Worm (Caenorhabditis elegans) whole organism, late embryonic: ENCODE data around the gene C06E2.1.

Experiments used
- C08G9.2 ChIP-seq: sonication (generic microtip); optimal IDR thresholded peaks from 2 replicates; lab custom pipeline; 2016; ENCODE audit warnings: mild to moderate bottlenecking, missing genetic modification characterization, moderate library complexity, missing compliant biosample characterization
- C38D4.7 ChIP-seq: fragments of 200-800 bp; sonication (Bioruptor generic); optimal IDR thresholded peaks from 2 replicates; lab custom pipeline; 2018; ENCODE audit warnings: mild to moderate bottlenecking, missing genetic modification characterization, moderate library complexity, missing compliant biosample characterization
- F13H6.1 ChIP-seq: sonication (generic microtip); optimal IDR thresholded peaks from 2 replicates; lab custom pipeline; 2016; ENCODE audit warnings: missing genetic modification characterization, missing compliant biosample characterization
- K02D7.2 ChIP-seq: sonication (generic microtip); optimal IDR thresholded peaks from 2 replicates; lab custom pipeline; 2017; ENCODE audit warnings: mild to moderate bottlenecking, missing genetic modification characterization, missing compliant biosample characterization
- T23F11.4 ChIP-seq: fragments of 200-800 bp; sonication (Bioruptor generic); optimal IDR thresholded peaks from 2 replicates; lab custom pipeline; 2018; ENCODE audit warnings: mild to moderate bottlenecking, missing genetic modification characterization, missing compliant biosample characterization
- Y22D7AL.16 ChIP-seq: sonication (generic microtip); optimal IDR thresholded peaks from 2 replicates; lab custom pipeline; 2016; ENCODE audit warnings: missing genetic modification characterization, missing compliant biosample characterization
- ahr-1 ChIP-seq: sonication (generic microtip); optimal IDR thresholded peaks from 2 replicates; lab custom pipeline; 2016; ENCODE audit warnings: missing genetic modification characterization, missing compliant biosample characterization
- ama-1 ChIP-seq: fragments of 150-350 bp; optimal IDR thresholded peaks from 2 replicates; lab custom pipeline; 2014
- ceh-14 ChIP-seq: sonication (generic microtip); optimal IDR thresholded peaks from 2 replicates; lab custom pipeline; 2016; ENCODE audit warnings: missing genotype, missing genetic modification characterization, missing compliant biosample characterization
- ceh-18 ChIP-seq: sonication (generic microtip); optimal IDR thresholded peaks from 2 replicates; lab custom pipeline; 2016; ENCODE audit warnings: missing genetic modification characterization, missing compliant biosample characterization
- ceh-19 ChIP-seq: fragments of 200-800 bp; sonication (Bioruptor generic); optimal IDR thresholded peaks from 2 replicates; lab custom pipeline; 2018; ENCODE audit warnings: mild to moderate bottlenecking, missing genetic modification characterization, missing compliant biosample characterization
- ceh-2 ChIP-seq: sonication (generic microtip); optimal IDR thresholded peaks from 2 replicates; lab custom pipeline; 2016; ENCODE audit warnings: missing genotype, missing genetic modification characterization, missing compliant biosample characterization
- ceh-22 ChIP-seq: sonication (generic microtip); optimal IDR thresholded peaks from 2 replicates; lab custom pipeline; 2017; ENCODE audit warnings: missing biosample characterization, missing genetic modification characterization
- ceh-30 ChIP-seq: fragments of 150-350 bp; optimal IDR thresholded peaks from 2 replicates; lab custom pipeline; 2014; ENCODE audit warnings: missing biosample characterization, missing genetic modification characterization
- ceh-48 ChIP-seq: sonication (generic microtip); optimal IDR thresholded peaks from 2 replicates; lab custom pipeline; 2016; ENCODE audit warnings: missing genetic modification characterization, inconsistent platforms, missing compliant biosample characterization
- ceh-9 ChIP-seq: sonication (generic microtip); optimal IDR thresholded peaks from 2 replicates; lab custom pipeline; 2016; ENCODE audit warnings: mild to moderate bottlenecking, missing genetic modification characterization, inconsistent platforms, missing compliant biosample characterization
- che-1 ChIP-seq: sonication (generic microtip); optimal IDR thresholded peaks from 2 replicates; lab custom pipeline; 2016; ENCODE audit warnings: mild to moderate bottlenecking, missing genetic modification characterization, missing compliant biosample characterization
- dmd-4 ChIP-seq: sonication (generic microtip); optimal IDR thresholded peaks from 2 replicates; lab custom pipeline; 2016; ENCODE audit warnings: borderline replicate concordance, missing genetic modification characterization, missing compliant biosample characterization
- elt-4 ChIP-seq: sonication (generic microtip); optimal IDR thresholded peaks from 2 replicates; lab custom pipeline; 2016; ENCODE audit warnings: missing genetic modification characterization, missing compliant biosample characterization
- gmeb-2 ChIP-seq: sonication (generic microtip); optimal IDR thresholded peaks from 2 replicates; lab custom pipeline; 2016; ENCODE audit warnings: missing genetic modification characterization, inconsistent platforms, missing compliant biosample characterization
- hlh-13 ChIP-seq: fragments of 200-800 bp; sonication (Bioruptor generic); optimal IDR thresholded peaks from 2 replicates; lab custom pipeline; 2018; ENCODE audit warnings: mild to moderate bottlenecking, missing genetic modification characterization, missing compliant biosample characterization
- hlh-30 ChIP-seq: sonication (generic microtip); optimal IDR thresholded peaks from 2 replicates; lab custom pipeline; 2017; ENCODE audit warnings: antibody characterized with exemption, missing genetic modification characterization, missing compliant biosample characterization; ENCODE audit not compliant: insufficient read depth
- hlh-6 ChIP-seq: sonication (generic microtip); optimal IDR thresholded peaks from 2 replicates; lab custom pipeline; 2016; ENCODE audit warnings: missing genotype, missing genetic modification characterization, missing compliant biosample characterization
- lim-6 ChIP-seq: sonication (generic microtip); optimal IDR thresholded peaks from 2 replicates; lab custom pipeline; 2016; ENCODE audit warnings: missing genetic modification characterization, missing compliant biosample characterization
- npax-4 ChIP-seq: sonication (generic microtip); optimal IDR thresholded peaks from 2 replicates; lab custom pipeline; 2016; ENCODE audit warnings: missing genetic modification characterization, missing compliant biosample characterization
- pag-3 ChIP-seq: sonication (generic microtip); optimal IDR thresholded peaks from 2 replicates; lab custom pipeline; 2016; ENCODE audit warnings: missing compliant biosample characterization, missing genetic modification characterization, borderline replicate concordance
- pat-9 ChIP-seq: fragments of 200-800 bp; sonication (Bioruptor generic); optimal IDR thresholded peaks from 2 replicates; lab custom pipeline; 2018; ENCODE audit warnings: mild to moderate bottlenecking, missing genetic modification characterization, moderate library complexity, missing compliant biosample characterization
- pha-2 ChIP-seq: sonication (generic microtip); optimal IDR thresholded peaks from 2 replicates; lab custom pipeline; 2017; ENCODE audit warnings: mild to moderate bottlenecking, missing genetic modification characterization, missing compliant biosample characterization
- pha-4 ChIP-seq: fragments of 150-350 bp; optimal IDR thresholded peaks from 2 replicates; lab custom pipeline; 2018; ENCODE audit warnings: missing biosample characterization, missing genetic modification reagents, missing genetic modification characterization
- pros-1 ChIP-seq: fragments of 150-350 bp; optimal IDR thresholded peaks from 2 replicates; lab custom pipeline; 2014; ENCODE audit warnings: missing biosample characterization, missing genetic modification reagents, missing genetic modification characterization
- sdc-2 ChIP-seq: sonication (generic microtip); optimal IDR thresholded peaks from 2 replicates; lab custom pipeline; 2016; ENCODE audit warnings: missing genotype, missing genetic modification characterization, missing compliant biosample characterization
- sox-4 ChIP-seq: sonication (generic microtip); optimal IDR thresholded peaks from 2 replicates; lab custom pipeline; 2017; ENCODE audit warnings: mild to moderate bottlenecking, missing genetic modification characterization, inconsistent platforms, missing compliant biosample characterization
- syd-9 ChIP-seq: sonication (generic microtip); optimal IDR thresholded peaks from 2 replicates; lab custom pipeline; 2016; ENCODE audit warnings: mild to moderate bottlenecking, missing genetic modification characterization, moderate library complexity, missing compliant biosample characterization
- tbx-2 ChIP-seq: sonication (generic microtip); optimal IDR thresholded peaks from 2 replicates; lab custom pipeline; 2016; ENCODE audit warnings: missing genetic modification characterization, missing compliant biosample characterization
- tbx-7 ChIP-seq: sonication (generic microtip); optimal IDR thresholded peaks from 2 replicates; lab custom pipeline; 2016; ENCODE audit warnings: missing genotype, missing genetic modification characterization, missing compliant biosample characterization
- ttx-3 ChIP-seq: sonication (generic microtip); optimal IDR thresholded peaks from 2 replicates; lab custom pipeline; 2016; ENCODE audit warnings: missing genetic modification reagents, missing genetic modification characterization, missing compliant biosample characterization
- unc-42 ChIP-seq: sonication (generic microtip); optimal IDR thresholded peaks from 2 replicates; lab custom pipeline; 2016; ENCODE audit warnings: missing genotype, missing genetic modification characterization, missing compliant biosample characterization
- unc-86 ChIP-seq: sonication (generic microtip); optimal IDR thresholded peaks from 2 replicates; lab custom pipeline; 2016; ENCODE audit warnings: missing genetic modification characterization, missing compliant biosample characterization

Gene C06E2.1

DNA sequence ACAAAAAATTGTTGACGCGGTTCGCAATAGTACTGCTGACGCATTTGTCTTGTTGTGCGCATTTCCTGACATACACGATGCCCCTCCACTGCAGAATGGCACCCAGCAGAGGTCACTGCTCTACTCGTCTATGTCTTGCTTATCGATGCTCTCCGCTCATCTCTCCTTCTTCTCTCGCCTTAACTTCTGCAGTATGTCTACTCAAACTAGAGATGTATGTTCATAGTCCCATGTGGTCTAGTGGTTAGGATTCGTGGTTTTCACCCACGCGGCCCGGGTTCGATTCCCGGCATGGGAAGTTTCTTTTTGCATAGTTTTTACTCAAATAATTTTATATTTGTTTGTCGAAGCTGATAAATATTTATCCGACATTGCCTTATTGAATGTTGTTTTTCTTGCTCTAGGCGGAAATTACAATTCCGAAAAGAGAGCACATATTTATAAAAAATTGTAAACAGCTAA, 38.7 kb downstream of the C06E2.1 start, which contains the start of gene C28G1.2 (continued):
- TF ChIP-seq pat-9 (tag; lab: Kevin White, UChicago) (peak; percentile 93), npax-4 (tag; lab: Kevin White, UChicago) (peak; percentile 85), pha-2 (tag; lab: Kevin White, UChicago) (peak; percentile 94), pag-3 (peak; percentile 86), che-1 (peak; percentile 93), ceh-9 (peak; percentile 87), hlh-6 (peak; percentile 93), gmeb-2 (tag; lab: Kevin White, UChicago) (peak; percentile 94), K02D7.2 (tag; lab: Kevin White, UChicago) (peak; percentile 94), ceh-18 (tag; lab: Kevin White, UChicago) (peak; percentile 94), ahr-1 (tag; lab: Kevin White, UChicago) (peak; percentile 92), ttx-3 (peak; percentile 95), pros-1 (tag; lab: Kevin White, UChicago) (peak; percentile 75), sox-4 (tag; lab: Kevin White, UChicago) (peak; percentile 94), C38D4.7 (GFP tag; lab: Kevin White, UChicago) (peak; percentile 92), syd-9 (peak; percentile 96), hlh-30 (peak; percentile 76), pha-4 (tag; lab: Kevin White, UChicago) (no peak), lim-6 (peak; percentile 74), ceh-14 (tag; lab: Kevin White, UChicago) (peak; percentile 92), Y22D7AL.16 (tag; lab: Kevin White, UChicago) (peak; percentile 96), ceh-22 (tag; lab: Kevin White, UChicago) (peak; percentile 8), unc-42 (peak; percentile 93), hlh-13 (GFP tag; lab: Kevin White, UChicago) (peak; percentile 97), F13H6.1 (tag; lab: Kevin White, UChicago) (peak; percentile 94), C08G9.2 (tag; lab: Kevin White, UChicago) (peak; percentile 87), tbx-7 (tag; lab: Kevin White, UChicago) (peak; percentile 77), sdc-2 (tag; lab: Kevin White, UChicago) (peak; percentile 93), unc-86 (tag; lab: Kevin White, UChicago) (peak; percentile 94), ceh-30 (tag; lab: Kevin White, UChicago) (peak; percentile 88), ceh-19 (peak; percentile 95), elt-4 (tag; lab: Kevin White, UChicago) (peak; percentile 90), ceh-2 (tag; lab: Kevin White, UChicago) (peak; percentile 89), T23F11.4 (peak; percentile 96)
- TF ChIP-seq, all 69 proteins: peak for 66

DNA sequence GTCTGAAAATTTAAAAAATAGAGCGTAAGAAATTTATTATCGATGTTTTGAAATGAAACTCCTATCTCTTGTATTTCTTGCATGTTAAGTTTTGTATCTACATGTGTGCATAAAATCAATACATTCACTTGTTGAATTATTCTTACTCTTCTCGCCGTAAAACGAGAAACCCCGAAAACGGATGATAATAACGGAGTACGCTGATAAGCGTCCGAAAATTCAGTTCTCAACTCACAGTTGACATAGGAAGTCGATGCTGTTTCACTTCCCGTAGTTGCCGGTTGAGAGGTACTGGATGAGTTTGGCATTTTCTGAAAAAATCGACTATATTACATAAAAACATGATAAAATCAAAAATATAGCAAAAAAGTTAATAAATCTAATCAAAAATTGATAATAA, 39.2 kb downstream of the C06E2.1 start, which contains the start of gene sec-15:
Gene sec-15, minus strand, starts transcription at position 311 of the 400 bp plus-strand sequence.
- no peak for TF ChIP-seq ceh-48
- TF ChIP-seq dmd-4 (tag; lab: Kevin White, UChicago), result no peak
- no peak for TF ChIP-seq ama-1 (lab: Kevin White, UChicago)
- no peak for TF ChIP-seq npax-4 (tag; lab: Kevin White, UChicago)
- no peak for TF ChIP-seq syd-9

DNA sequence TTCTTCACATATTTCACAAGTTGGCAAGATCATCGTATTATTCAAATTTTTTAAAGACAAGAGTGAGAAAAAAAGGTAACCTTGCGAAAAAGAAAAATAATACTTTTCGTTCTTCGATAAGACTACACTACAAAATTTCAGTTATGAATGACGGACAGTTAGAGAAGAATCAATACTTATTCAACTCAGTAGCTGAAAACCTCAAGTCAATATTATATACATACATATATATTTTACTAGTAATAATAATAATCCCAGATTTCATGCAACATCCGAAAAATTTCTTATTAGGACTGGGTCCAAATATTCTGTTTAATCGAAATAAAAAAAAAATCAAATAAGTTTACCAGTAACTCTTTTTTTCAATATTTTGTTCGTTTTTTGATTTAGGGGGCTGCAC, 43.5 kb downstream of the C06E2.1 start, which contains the start of gene C28G1.6:
Gene C28G1.6, minus strand, starts transcription at position 101 of the 400 bp plus-strand sequence.
- TF ChIP-seq ceh-14 (tag; lab: Kevin White, UChicago) (no peak), ceh-30 (tag; lab: Kevin White, UChicago) (no peak), C08G9.2 (tag; lab: Kevin White, UChicago) (no peak), tbx-2 (tag; lab: Kevin White, UChicago) (no peak)
